Fruit fly (Drosophila melanogaster) whole organism: ENCODE measurements at regions not wholly inside any gene's neighbourhood (a gene's known extent, or its start where the extent isn't known, plus 50 kb on each side); places are given as distances from the start of the nearest gene placed in this dataset.

Experiments
- CG8478 ChIP-seq: fragments of >200 bp; optimal IDR thresholded peaks from 2 replicates; lab custom pipeline; 2018; ENCODE audit warnings: inconsistent platforms
- Dll ChIP-seq: fragments of >200 bp; optimal IDR thresholded peaks from 2 replicates; lab custom pipeline; 2017
- EcR ChIP-seq, 2 experiments: fragments of >200 bp; optimal IDR thresholded peaks; 2 replicates each; lab custom pipeline; 2017; ENCODE audit warnings: missing biosample characterization in 2 of 2, missing genetic modification characterization in 2 of 2, missing genetic modification reagents in 2 of 2
- pan ChIP-seq: fragments of >200 bp; optimal IDR thresholded peaks from 2 replicates; lab custom pipeline; 2017
- psq ChIP-seq: fragments of >200 bp; optimal IDR thresholded peaks from 2 replicates; lab custom pipeline; 2017
- usp ChIP-seq: fragments of >200 bp; optimal IDR thresholded peaks from 2 replicates; lab custom pipeline; 2017; ENCODE audit warnings: missing biosample characterization, missing genetic modification characterization, mixed read lengths

- TF ChIP-seq psq, result no peak
- TF ChIP-seq CG8478 (lab: Kevin White, UChicago), result no peak
- no peak for TF ChIP-seq EcR (GFP tag; optimal IDR thresholded peaks at IDR 0.05; lab: Kevin White, UChicago)
Measured at dm6 chr3L:10343992-10344435, 68.6 kb upstream of the CG12362 start.

dm6 chr3L:10349198-10349597 lies 63.4 kb upstream of the CG12362 start:
- TF ChIP-seq usp, result no peak
- no peak for TF ChIP-seq pan
- TF ChIP-seq CG8478 (lab: Kevin White, UChicago), result no peak
- TF ChIP-seq EcR (GFP tag; optimal IDR thresholded peaks at IDR 0.05; lab: Kevin White, UChicago), result no peak
- TF ChIP-seq Dll, result no peak
- no peak for TF ChIP-seq psq

dm6 chr3L:10349890-10350289 lies 62.7 kb upstream of the CG12362 start:
- TF ChIP-seq psq (no peak), Dll (no peak), usp (no peak), pan (no peak)

dm6 chr3L:10350715-10351114 lies 61.9 kb upstream of the CG12362 start:
- no peak for TF ChIP-seq CG8478 (lab: Kevin White, UChicago)
- TF ChIP-seq usp, result no peak
- no peak for TF ChIP-seq Dll
- no peak for TF ChIP-seq EcR (GFP tag; optimal IDR thresholded peaks at IDR 0.05; lab: Kevin White, UChicago)
- TF ChIP-seq pan, result no peak
- TF ChIP-seq psq, result no peak

- TF ChIP-seq EcR (GFP tag; optimal IDR thresholded peaks at IDR 0.05; lab: Kevin White, UChicago) (no peak), psq (no peak), usp (no peak), Dll (no peak), pan (no peak), CG8478 (lab: Kevin White, UChicago) (no peak)
Measured at dm6 chr3L:10351155-10351554, 61.5 kb upstream of the CG12362 start.

dm6 chr3L:10352066-10352957 lies 60.3 kb upstream of the CG12362 start:
- no peak for TF ChIP-seq psq
- no peak for TF ChIP-seq pan
- TF ChIP-seq EcR (GFP tag; optimal IDR thresholded peaks at IDR 0.05; lab: Kevin White, UChicago), result no peak
- no peak for TF ChIP-seq CG8478 (lab: Kevin White, UChicago)
- TF ChIP-seq usp, result no peak
- no peak for TF ChIP-seq Dll

dm6 chr3L:10352958-10353302 lies 59.7 kb upstream of the CG12362 start:
- TF ChIP-seq psq (no peak), pan (no peak), usp (no peak), CG8478 (lab: Kevin White, UChicago) (no peak), EcR (GFP tag; optimal IDR thresholded peaks at IDR 0.05; lab: Kevin White, UChicago) (no peak), Dll (no peak)

- no peak for TF ChIP-seq psq
- no peak for TF ChIP-seq Dll
- TF ChIP-seq pan, result no peak
- TF ChIP-seq CG8478 (lab: Kevin White, UChicago), result no peak
- no peak for TF ChIP-seq EcR (GFP tag; optimal IDR thresholded peaks at IDR 0.05; lab: Kevin White, UChicago)
- TF ChIP-seq usp, result no peak
Measured at dm6 chr3L:10354377-10355208, 58.0 kb upstream of the CG12362 start.

dm6 chr3L:10359436-10359835 lies 53.2 kb upstream of the CG12362 start:
- TF ChIP-seq usp (no peak), EcR (GFP tag; optimal IDR thresholded peaks at IDR 0.05; lab: Kevin White, UChicago) (no peak), Dll (no peak), psq (no peak), pan (no peak), CG8478 (lab: Kevin White, UChicago) (no peak)

dm6 chr3L:10360125-10360524 lies 52.5 kb upstream of the CG12362 start:
- TF ChIP-seq CG8478 (lab: Kevin White, UChicago), result no peak
- no peak for TF ChIP-seq psq
- no peak for TF ChIP-seq pan
- no peak for TF ChIP-seq Dll
- TF ChIP-seq usp, result no peak
- TF ChIP-seq EcR (GFP tag; optimal IDR thresholded peaks at IDR 0.05; lab: Kevin White, UChicago), result no peak

- TF ChIP-seq pan, result no peak
- TF ChIP-seq EcR (GFP tag; optimal IDR thresholded peaks at IDR 0.05; lab: Kevin White, UChicago), result no peak
- TF ChIP-seq usp, result no peak
- no peak for TF ChIP-seq psq
- TF ChIP-seq CG8478 (lab: Kevin White, UChicago), result no peak
- TF ChIP-seq Dll, result no peak
Measured at dm6 chr3L:10361403-10361941, 51.1 kb upstream of the CG12362 start.

- TF ChIP-seq usp, result no peak
- TF ChIP-seq EcR (GFP tag; optimal IDR thresholded peaks at IDR 0.05; lab: Kevin White, UChicago), result no peak
- TF ChIP-seq pan, result no peak
- no peak for TF ChIP-seq Dll
- no peak for TF ChIP-seq psq
- TF ChIP-seq CG8478 (lab: Kevin White, UChicago), result no peak
Measured at dm6 chr3L:10362548-10363157, 50.0 kb upstream of the CG12362 start.
